Fruit fly (Drosophila melanogaster) Kc167 (cell line): ENCODE results near the gene Plp.

ENCODE experiments used
- Myc ChIP-seq: fragments of >200 bp; optimal IDR thresholded peaks from 2 replicates; lab custom pipeline; 2017; ENCODE audit warnings: missing external identifiers
- Sin3A ChIP-seq: fragments of >200 bp; optimal IDR thresholded peaks from 2 replicates; lab custom pipeline; 2018; ENCODE audit warnings: missing external identifiers
- insv ChIP-seq: fragments of >200 bp; optimal IDR thresholded peaks from 3 replicates; lab custom pipeline; 2018; ENCODE audit warnings: missing external identifiers
- psq ChIP-seq: fragments of >200 bp; optimal IDR thresholded peaks from 2 replicates; lab custom pipeline; 2017; ENCODE audit warnings: missing external identifiers
- ttk ChIP-seq: sonication (Bioruptor generic); optimal IDR thresholded peaks from 2 replicates; lab custom pipeline; 2017; ENCODE audit warnings: missing external identifiers

DNA sequence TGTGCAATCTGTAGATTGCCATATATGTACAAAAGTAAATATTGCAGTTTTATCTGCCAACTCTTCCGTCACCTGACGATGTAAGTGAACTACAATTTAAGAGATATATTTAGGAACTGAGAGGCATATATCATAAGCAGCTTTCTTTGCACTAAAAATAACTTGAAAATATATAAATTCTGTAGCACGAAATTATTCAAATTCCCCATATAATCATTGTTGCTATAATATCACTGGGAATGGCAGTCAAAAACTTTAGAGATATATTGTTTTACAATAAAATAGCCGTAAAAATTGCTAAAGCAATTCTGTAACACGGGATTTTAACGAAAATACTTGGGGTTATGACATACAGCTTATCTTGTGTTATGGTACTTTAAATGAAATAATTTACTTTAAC lies 43.2 kb downstream of the Plp start, which contains the start of gene CG43679:
- TF ChIP-seq psq (lab: Kevin White, UChicago) (no peak), Sin3A (lab: Kevin White, UChicago) (no peak), Myc (no peak), insv (no peak), ttk (lab: Kevin White, UChicago) (no peak)
